Worm (Caenorhabditis elegans): ENCODE measurements around the gene dmsr-16.

dmsr-16 gene

DNA sequence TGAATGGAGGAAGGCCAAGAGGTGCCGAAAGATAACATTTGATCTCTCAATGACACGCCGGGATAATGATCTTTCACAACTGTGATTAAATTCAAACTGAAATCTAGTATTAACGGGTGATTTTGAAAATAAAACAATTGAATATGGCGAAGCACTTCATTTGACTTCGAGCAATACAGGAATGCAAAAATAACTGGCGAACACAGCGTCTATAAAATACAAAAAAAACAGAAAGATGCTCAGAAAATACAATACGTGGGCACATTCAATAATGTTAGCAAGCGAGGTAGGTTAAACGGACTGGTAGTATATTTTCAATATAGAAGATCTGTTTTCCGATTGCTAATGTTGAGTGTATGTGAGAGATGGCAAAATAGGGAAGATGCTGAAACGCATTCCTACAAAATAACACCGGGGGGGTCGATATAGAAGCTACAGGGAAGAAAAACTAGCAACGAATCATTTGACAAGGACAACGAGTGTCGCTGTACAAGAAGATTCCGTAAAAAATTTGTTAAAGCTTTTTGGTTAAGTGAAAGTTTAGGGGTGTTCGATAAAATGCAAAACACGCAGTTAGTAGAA is 25.7 kb downstream of the dmsr-16 start:
- no peak for TF ChIP-seq nhr-76 (tag; optimal IDR thresholded peaks at IDR 0.05)
- TF ChIP-seq ceh-28 (tag; optimal IDR thresholded peaks at IDR 0.05) = no peak
- TF ChIP-seq fos-1 (tag; optimal IDR thresholded peaks at IDR 0.05) = no peak
- TF ChIP-seq aly-2 (tag; optimal IDR thresholded peaks at IDR 0.05) = no peak
- TF ChIP-seq nhr-28 (tag; optimal IDR thresholded peaks at IDR 0.05) = no peak
- TF ChIP-seq ceh-9 (tag; optimal IDR thresholded peaks at IDR 0.05) = no peak

DNA sequence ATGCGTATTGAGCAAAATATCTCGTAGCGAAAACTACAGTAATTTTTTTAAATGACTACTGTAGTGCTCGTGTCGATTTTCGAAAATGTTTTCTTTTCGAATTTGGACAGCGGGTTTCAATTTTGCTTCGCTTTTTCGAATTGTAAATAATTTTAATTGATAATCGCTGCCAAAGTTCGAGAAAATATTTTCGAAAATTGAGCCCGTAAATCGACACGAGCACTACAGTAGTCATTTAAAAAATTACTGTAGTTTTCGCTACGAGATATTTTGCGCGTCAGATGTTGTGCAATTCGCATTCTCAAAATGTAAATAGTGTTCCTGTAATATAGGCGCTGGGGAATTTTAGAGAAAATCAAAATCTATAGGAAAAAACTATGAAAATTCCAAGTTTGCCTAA is 26.6 kb downstream of the dmsr-16 start:
- TF ChIP-seq nhr-25 (tag; optimal IDR thresholded peaks at IDR 0.05) = no peak
- TF ChIP-seq nhr-28 (tag; optimal IDR thresholded peaks at IDR 0.05) = no peak
- no peak for TF ChIP-seq eor-1 (tag; optimal IDR thresholded peaks at IDR 0.05)
- no peak for TF ChIP-seq lin-15B (tag; optimal IDR thresholded peaks at IDR 0.05)
- no peak for TF ChIP-seq elt-1 (tag; optimal IDR thresholded peaks at IDR 0.05)
- TF ChIP-seq egl-27 (tag; optimal IDR thresholded peaks at IDR 0.05) = no peak
- TF ChIP-seq nhr-11 (tag; optimal IDR thresholded peaks at IDR 0.05) = no peak
- no peak for TF ChIP-seq sea-2 (GFP tag; optimal IDR thresholded peaks at IDR 0.05)
- no peak for TF ChIP-seq ceh-9 (tag; optimal IDR thresholded peaks at IDR 0.05)
- TF ChIP-seq hmg-11 (tag; optimal IDR thresholded peaks at IDR 0.05) = no peak
- no peak for TF ChIP-seq mdl-1 (tag; optimal IDR thresholded peaks at IDR 0.05)
- TF ChIP-seq aly-2 (tag; optimal IDR thresholded peaks at IDR 0.05) = no peak

DNA sequence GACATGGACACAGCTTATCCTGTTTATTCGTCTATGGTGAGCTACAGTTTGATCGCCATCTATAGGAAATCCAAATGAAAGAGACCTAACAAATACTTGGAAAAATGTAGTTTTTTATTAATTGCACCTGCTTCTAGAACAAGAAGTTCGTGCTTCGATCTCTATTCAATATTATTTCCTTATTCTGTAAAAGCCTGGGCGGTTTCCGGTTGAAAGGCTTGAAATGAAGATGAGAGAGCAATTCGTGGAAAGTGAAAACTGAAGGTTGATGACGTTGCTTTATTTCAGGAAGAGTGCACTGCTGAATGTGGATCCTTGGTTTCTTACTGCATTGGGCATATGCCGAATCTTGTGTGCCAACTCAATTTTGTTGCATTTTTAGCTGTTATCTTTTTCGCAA is 28.2 kb downstream of the dmsr-16 start:
- TF ChIP-seq tbx-2 (tag; optimal IDR thresholded peaks at IDR 0.05) (no peak), zag-1 (tag; optimal IDR thresholded peaks at IDR 0.05) (no peak), nfya-1 (tag; optimal IDR thresholded peaks at IDR 0.05; ENCODE audit: insufficient read depth) (no peak), ama-1 (optimal IDR thresholded peaks at IDR 0.05) (no peak), nhr-77 (tag; optimal IDR thresholded peaks at IDR 0.05) (no peak), ceh-9 (tag; optimal IDR thresholded peaks at IDR 0.05) (no peak), eor-1 (tag; optimal IDR thresholded peaks at IDR 0.05) (no peak), ztf-11 (tag; optimal IDR thresholded peaks at IDR 0.05) (no peak), nhr-76 (tag; optimal IDR thresholded peaks at IDR 0.05) (no peak), elt-3 (tag; optimal IDR thresholded peaks at IDR 0.05) (no peak), snpc-4 (tag; optimal IDR thresholded peaks at IDR 0.05) (no peak), hmg-11 (tag; optimal IDR thresholded peaks at IDR 0.05) (no peak), lin-39 (tag; optimal IDR thresholded peaks at IDR 0.05) (no peak), nhr-25 (tag; optimal IDR thresholded peaks at IDR 0.05) (no peak), pqm-1 (tag; optimal IDR thresholded peaks at IDR 0.05) (no peak), lin-15B (tag; optimal IDR thresholded peaks at IDR 0.05) (no peak), ZK546.5 (tag; optimal IDR thresholded peaks at IDR 0.05) (no peak), ceh-82 (tag; optimal IDR thresholded peaks at IDR 0.05) (no peak), nhr-43 (tag; optimal IDR thresholded peaks at IDR 0.05; ENCODE audit: poor library complexity, severe bottlenecking) (no peak)

DNA sequence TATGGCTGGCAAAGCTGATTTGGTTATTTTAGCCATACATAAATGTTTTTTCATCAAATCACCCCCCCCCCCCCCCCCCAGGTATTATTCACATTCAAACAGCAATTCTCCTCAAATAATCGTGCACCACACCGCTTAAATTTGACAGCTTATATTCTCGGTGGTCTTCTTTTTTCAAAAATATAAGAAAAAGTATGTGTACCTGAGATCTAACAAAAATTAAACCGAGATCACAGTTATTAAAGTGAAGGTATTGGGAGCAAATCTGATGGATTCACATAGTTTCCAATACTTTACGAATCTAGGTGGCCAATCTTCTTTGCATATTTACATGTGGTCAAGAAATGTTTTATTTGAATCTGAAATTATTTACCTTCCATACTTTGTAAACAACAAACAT is 28.7 kb downstream of the dmsr-16 start, which contains the start of gene ZC404.15:
TSS of gene ZC404.15 (plus strand) at position 301 of the 400 bp plus-strand sequence.
- TF ChIP-seq zag-1 (tag; optimal IDR thresholded peaks at IDR 0.05) = no peak
- TF ChIP-seq daf-12 (tag; optimal IDR thresholded peaks at IDR 0.05) = no peak
- no peak for TF ChIP-seq ceh-28 (tag; optimal IDR thresholded peaks at IDR 0.05)
- no peak for TF ChIP-seq nhr-28 (tag; optimal IDR thresholded peaks at IDR 0.05)
- TF ChIP-seq ama-1 (optimal IDR thresholded peaks at IDR 0.05) = no peak
- no peak for TF ChIP-seq ceh-82 (tag; optimal IDR thresholded peaks at IDR 0.05)
- no peak for TF ChIP-seq tbx-2 (tag; optimal IDR thresholded peaks at IDR 0.05)
- TF ChIP-seq lin-15B (tag; optimal IDR thresholded peaks at IDR 0.05) = no peak
- TF ChIP-seq fos-1 (tag; optimal IDR thresholded peaks at IDR 0.05) = no peak
- TF ChIP-seq ceh-16 (tag; optimal IDR thresholded peaks at IDR 0.05) = no peak
- TF ChIP-seq unc-39 (tag; optimal IDR thresholded peaks at IDR 0.05) = no peak
- no peak for TF ChIP-seq jun-1 (tag; optimal IDR thresholded peaks at IDR 0.05)
- no peak for TF ChIP-seq sea-2 (GFP tag; optimal IDR thresholded peaks at IDR 0.05)
- TF ChIP-seq mml-1 (tag; optimal IDR thresholded peaks at IDR 0.05) = no peak
- TF ChIP-seq pha-4 (tag; optimal IDR thresholded peaks at IDR 0.05) = no peak
- no peak for TF ChIP-seq ceh-9 (tag; optimal IDR thresholded peaks at IDR 0.05)
- TF ChIP-seq unc-62 (GFP tag; optimal IDR thresholded peaks at IDR 0.05) = no peak
- no peak for TF ChIP-seq nhr-67 (tag; optimal IDR thresholded peaks at IDR 0.05)
- no peak for TF ChIP-seq egl-27 (tag; optimal IDR thresholded peaks at IDR 0.05)

Measured in whole organism, L3 larva.